Fruit fly (Drosophila melanogaster) whole organism, wandering third instar larva: ENCODE results near the gene CG6693.

ENCODE experiments used
- Abd-B ChIP-seq: fragments of >200 bp; optimal IDR thresholded peaks from 2 replicates; lab custom pipeline; 2017; ENCODE audit warnings: missing biosample characterization, missing genetic modification characterization
- CG32264 ChIP-seq: fragments of 200-800 bp; sonication (Bioruptor generic); optimal IDR thresholded peaks from 2 replicates; lab custom pipeline; 2016; ENCODE audit warnings: missing biosample characterization, missing genetic modification characterization
- CG9705 ChIP-seq: fragments of 200-800 bp; sonication (Bioruptor generic); optimal IDR thresholded peaks from 2 replicates; lab custom pipeline; 2018; ENCODE audit warnings: missing biosample characterization, mild to moderate bottlenecking, missing genetic modification characterization
- CrebA ChIP-seq: fragments of 200-800 bp; sonication (Bioruptor generic); optimal IDR thresholded peaks from 2 replicates; lab custom pipeline; 2016; ENCODE audit warnings: missing biosample characterization, mild to moderate bottlenecking, missing genetic modification characterization, borderline replicate concordance
- Dfd ChIP-seq: fragments of >200 bp; optimal IDR thresholded peaks from 2 replicates; lab custom pipeline; 2017; ENCODE audit warnings: missing biosample characterization, missing genetic modification characterization
- Dif ChIP-seq: fragments of 200-275, 200-300 bp; sonication (Bioruptor generic); optimal IDR thresholded peaks from 2 replicates; lab custom pipeline; 2018; ENCODE audit warnings: missing biosample characterization, missing genetic modification characterization; ENCODE audit not compliant: partially characterized antibody
- GATAd ChIP-seq: sonication (Bioruptor generic); optimal IDR thresholded peaks from 2 replicates; lab custom pipeline; 2016; ENCODE audit warnings: missing biosample characterization, missing genetic modification characterization
- HLH106 ChIP-seq: fragments of 200-800 bp; optimal IDR thresholded peaks from 3 replicates; lab custom pipeline; 2019; ENCODE audit warnings: missing biosample characterization, mild to moderate bottlenecking, missing genetic modification characterization, moderate library complexity
- Hnf4 ChIP-seq: fragments of 200-800 bp; sonication (Bioruptor generic); optimal IDR thresholded peaks from 2 replicates; lab custom pipeline; 2016; ENCODE audit warnings: missing biosample characterization, mild to moderate bottlenecking, missing genetic modification characterization
- Hr78 ChIP-seq: fragments of >200 bp; optimal IDR thresholded peaks from 2 replicates; lab custom pipeline; 2017; ENCODE audit warnings: missing biosample characterization, missing genetic modification characterization
- Hr83 ChIP-seq: fragments of 200-300 bp; sonication (Bioruptor generic); optimal IDR thresholded peaks from 2 replicates; lab custom pipeline; 2016; ENCODE audit warnings: missing biosample characterization, mild to moderate bottlenecking, missing genetic modification characterization, moderate library complexity; ENCODE audit not compliant: poor library complexity, severe bottlenecking
- Jra ChIP-seq: sonication (Bioruptor generic); optimal IDR thresholded peaks from 2 replicates; lab custom pipeline; 2016; ENCODE audit warnings: missing biosample characterization, missing genetic modification characterization
- Mio ChIP-seq: sonication (Bioruptor generic); optimal IDR thresholded peaks from 2 replicates; lab custom pipeline; 2016; ENCODE audit warnings: missing biosample characterization, missing genetic modification characterization
- Myc ChIP-seq: fragments of >200 bp; optimal IDR thresholded peaks from 2 replicates; lab custom pipeline; 2017
- N ChIP-seq: fragments of >200 bp; optimal IDR thresholded peaks from 2 replicates; lab custom pipeline; 2018; ENCODE audit warnings: missing biosample characterization, missing external identifiers, missing genetic modification characterization
- OdsH ChIP-seq: fragments of 200-800 bp; sonication (Bioruptor generic); optimal IDR thresholded peaks from 2 replicates; lab custom pipeline; 2016; ENCODE audit warnings: missing biosample characterization, mild to moderate bottlenecking, missing genetic modification characterization
- Rel ChIP-seq, 2 experiments: fragments of 200-800 bp; sonication (Bioruptor generic) in 1 of 2; optimal IDR thresholded peaks; 2 replicates in 1 of 2; 3 replicates in 1 of 2; lab custom pipeline; 2016 to 2019; ENCODE audit warnings: mild to moderate bottlenecking in 2 of 2, missing biosample characterization in 2 of 2, missing genetic modification characterization in 2 of 2, moderate library complexity in 1 of 2
- Sp1 ChIP-seq: fragments of 200-800 bp; sonication (Bioruptor generic); optimal IDR thresholded peaks from 3 replicates; lab custom pipeline; 2019; ENCODE audit warnings: missing biosample characterization, mild to moderate bottlenecking, missing genetic modification characterization, moderate library complexity
- Vsx2 ChIP-seq: fragments of 200-300, 225-300 bp; sonication (Bioruptor generic); optimal IDR thresholded peaks from 2 replicates; lab custom pipeline; 2018; ENCODE audit warnings: missing biosample characterization, missing genetic modification characterization; ENCODE audit not compliant: partially characterized antibody
- br ChIP-seq: fragments of 200-800 bp; sonication (Bioruptor generic); optimal IDR thresholded peaks from 2 replicates; lab custom pipeline; 2016; ENCODE audit warnings: missing biosample characterization, missing genetic modification characterization
- brk ChIP-seq: fragments of 200-800 bp; sonication (Bioruptor generic); optimal IDR thresholded peaks from 2 replicates; lab custom pipeline; 2016; ENCODE audit warnings: missing biosample characterization, mild to moderate bottlenecking, missing genetic modification characterization
- dl ChIP-seq, 2 experiments: fragments of 175-275, 200-275 bp in 1 of 2; fragments of 200-275 bp in 1 of 2; sonication (Bioruptor generic); optimal IDR thresholded peaks; lab custom pipeline; 2018; ENCODE audit warnings: mild to moderate bottlenecking in 2 of 2, missing biosample characterization in 2 of 2, missing genetic modification characterization in 2 of 2, moderate library complexity in 2 of 2; ENCODE audit not compliant: partially characterized antibody in 2 of 2, insufficient read depth in 1 of 2
- dmrt93B ChIP-seq: fragments of 200-800 bp; sonication (Bioruptor generic); optimal IDR thresholded peaks from 2 replicates; lab custom pipeline; 2018; ENCODE audit warnings: missing biosample characterization, mild to moderate bottlenecking, missing genetic modification characterization
- dsf ChIP-seq: sonication (Bioruptor generic); optimal IDR thresholded peaks from 2 replicates; lab custom pipeline; 2016; ENCODE audit warnings: missing biosample characterization, missing genetic modification characterization, borderline replicate concordance
- ey ChIP-seq: fragments of 200-800 bp; sonication (Bioruptor generic); optimal IDR thresholded peaks from 2 replicates; lab custom pipeline; 2016; ENCODE audit warnings: missing biosample characterization, missing genetic modification characterization
- foxo ChIP-seq, 2 experiments: fragments of 200-800 bp; sonication (Bioruptor generic); optimal IDR thresholded peaks; 2 replicates in 1 of 2; 3 replicates in 1 of 2; lab custom pipeline; 2016 to 2017; ENCODE audit warnings: missing biosample characterization in 2 of 2, missing genetic modification characterization in 2 of 2
- fru ChIP-seq: fragments of 200-800 bp; sonication (Bioruptor generic); optimal IDR thresholded peaks from 3 replicates; lab custom pipeline; 2016; ENCODE audit warnings: missing biosample characterization, mild to moderate bottlenecking, missing genetic modification characterization
- h ChIP-seq: fragments of 200-800 bp; sonication (Bioruptor generic); optimal IDR thresholded peaks from 3 replicates; lab custom pipeline; 2016; ENCODE audit warnings: missing biosample characterization, mild to moderate bottlenecking, missing genetic modification characterization
- jim ChIP-seq: fragments of 175-275, 200-325 bp; sonication (Bioruptor generic); optimal IDR thresholded peaks from 2 replicates; lab custom pipeline; 2016; ENCODE audit warnings: missing biosample characterization, mild to moderate bottlenecking, missing genetic modification characterization
- lola ChIP-seq: fragments of >200 bp; optimal IDR thresholded peaks from 2 replicates; lab custom pipeline; 2017; ENCODE audit warnings: missing biosample characterization, missing genetic modification characterization
- pan ChIP-seq: fragments of >200 bp; optimal IDR thresholded peaks from 2 replicates; lab custom pipeline; 2017
- psq ChIP-seq: fragments of 200-800 bp; sonication (Bioruptor generic); optimal IDR thresholded peaks from 3 replicates; lab custom pipeline; 2017; ENCODE audit warnings: missing biosample characterization, mild to moderate bottlenecking, missing genetic modification characterization, moderate library complexity
- rgr ChIP-seq: fragments of 200-800 bp; sonication (Bioruptor generic); optimal IDR thresholded peaks from 3 replicates; lab custom pipeline; 2016; ENCODE audit warnings: missing biosample characterization, mild to moderate bottlenecking, missing genetic modification characterization
- sage ChIP-seq: fragments of 200-800 bp; sonication (Bioruptor generic); optimal IDR thresholded peaks from 2 replicates; lab custom pipeline; 2016; ENCODE audit warnings: missing biosample characterization, mild to moderate bottlenecking, missing genetic modification characterization
- sv ChIP-seq: fragments of 200-800 bp; sonication (Bioruptor generic); optimal IDR thresholded peaks from 3 replicates; lab custom pipeline; 2016; ENCODE audit warnings: missing biosample characterization, missing genetic modification characterization
- tai ChIP-seq: sonication (Bioruptor generic); optimal IDR thresholded peaks from 2 replicates; lab custom pipeline; 2016; ENCODE audit warnings: missing biosample characterization, missing genetic modification characterization
- usp ChIP-seq: fragments of >200 bp; optimal IDR thresholded peaks from 2 replicates; lab custom pipeline; 2017; ENCODE audit warnings: missing biosample characterization, missing genetic modification characterization
- woc ChIP-seq: sonication (Bioruptor generic); optimal IDR thresholded peaks from 2 replicates; lab custom pipeline; 2016; ENCODE audit warnings: missing biosample characterization, mild to moderate bottlenecking, missing genetic modification characterization

Gene CG6693

dm6 chr3R:11216156-11216630 is 5.2 kb downstream of the CG6693 start, which contains the start of the genes RpS25 and CG4820 (continued):
- TF ChIP-seq brk (GFP tag; lab: Kevin White, UChicago) (no peak), N (GFP tag; lab: Kevin White, UChicago) (no peak), lola (GFP tag; lab: Kevin White, UChicago) (no peak), HLH106 (tag; lab: Kevin White, UChicago) (peak; percentile 83), tai (GFP tag; lab: Kevin White, UChicago) (no peak), dmrt93B (GFP tag; lab: Kevin White, UChicago) (peak; percentile 95), woc (peak; percentile 12), Jra (GFP tag; lab: Kevin White, UChicago) (peak; percentile 78), dsf (peak; percentile 18), jim (no peak)

- peak; percentile 39 for TF ChIP-seq dmrt93B (GFP tag; lab: Kevin White, UChicago)
- peak; percentile 63 for TF ChIP-seq rgr
- TF ChIP-seq Hr83 = peak; percentile 39
- TF ChIP-seq Jra (GFP tag; lab: Kevin White, UChicago) = peak; percentile 22
- TF ChIP-seq usp (GFP tag; lab: Kevin White, UChicago) = no peak
- TF ChIP-seq foxo (GFP tag; optimal IDR thresholded peaks at IDR 0.05; lab: Kevin White, UChicago) = peak in 1 of 2 experiments; percentile 64
- peak; percentile 73 for TF ChIP-seq h (GFP tag; lab: Kevin White, UChicago)
- peak; percentile 75 for TF ChIP-seq br (GFP tag; lab: Kevin White, UChicago)
- peak; percentile 81 for TF ChIP-seq Sp1
- no peak for TF ChIP-seq Mio
- no peak for TF ChIP-seq Dfd (GFP tag; lab: Kevin White, UChicago)
- no peak for TF ChIP-seq sv (GFP tag; lab: Kevin White, UChicago)
- peak; percentile 96 for TF ChIP-seq woc
- TF ChIP-seq ey = peak; percentile 61
- no peak for TF ChIP-seq Abd-B (GFP tag; lab: Kevin White, UChicago)
- no peak for TF ChIP-seq Dif (GFP tag; lab: Kevin White, UChicago)
- TF ChIP-seq CG32264 (GFP tag; lab: Kevin White, UChicago) = peak; percentile 30
- TF ChIP-seq psq (GFP tag; lab: Kevin White, UChicago) = peak; percentile 78
- TF ChIP-seq Hnf4 (GFP tag; lab: Kevin White, UChicago) = peak; percentile 44
- no peak for TF ChIP-seq lola (GFP tag; lab: Kevin White, UChicago)
- peak; percentile 84 for TF ChIP-seq HLH106 (tag; lab: Kevin White, UChicago)
- peak; percentile 86 for TF ChIP-seq fru (GFP tag; lab: Kevin White, UChicago)
- peak; percentile 59 for TF ChIP-seq CG9705
- peak; percentile 33 for TF ChIP-seq OdsH (GFP tag; lab: Kevin White, UChicago)
- TF ChIP-seq Myc = peak; percentile 58
- no peak for TF ChIP-seq Rel (GFP tag; optimal IDR thresholded peaks at IDR 0.05; lab: Kevin White, UChicago)
- TF ChIP-seq Rel (tag; optimal IDR thresholded peaks at IDR 0.05; lab: Kevin White, UChicago) = peak; percentile 44
Observed at dm6 chr3R:11214449-11214950, 6.9 kb downstream of the CG6693 start, which contains the start of gene ZnT86D. Gene ZnT86D (minus strand): TSS chr3R:11214539.

dm6 chr3R:11211291-11212061 is 10.0 kb downstream of the CG6693 start:
- TF ChIP-seq usp (GFP tag; lab: Kevin White, UChicago) = no peak
- TF ChIP-seq CG32264 (GFP tag; lab: Kevin White, UChicago) = no peak
- TF ChIP-seq Hnf4 (GFP tag; lab: Kevin White, UChicago) = peak; percentile 61
- TF ChIP-seq Myc = peak; percentile 71
- no peak for TF ChIP-seq Hr78 (GFP tag; lab: Kevin White, UChicago)
- peak; percentile 73 for TF ChIP-seq HLH106 (tag; lab: Kevin White, UChicago)
- peak; percentile 82 for TF ChIP-seq woc
- no peak for TF ChIP-seq Mio
- peak; percentile 55 for TF ChIP-seq sv (GFP tag; lab: Kevin White, UChicago)
- no peak for TF ChIP-seq Vsx2 (GFP tag; lab: Kevin White, UChicago)
- peak; percentile 36 for TF ChIP-seq br (GFP tag; lab: Kevin White, UChicago)
- no peak for TF ChIP-seq brk (GFP tag; lab: Kevin White, UChicago)
- no peak for TF ChIP-seq lola (GFP tag; lab: Kevin White, UChicago)
- TF ChIP-seq OdsH (GFP tag; lab: Kevin White, UChicago) = peak; percentile 62
- peak in 1 of 2 experiments; percentile 4 for TF ChIP-seq dl (GFP tag; optimal IDR thresholded peaks at IDR 0.05; lab: Kevin White, UChicago; ENCODE audit: insufficient read depth in 1 of 2, partially characterized antibody in 2 of 2)
- peak in 1 of 2 experiments; percentile 80 for TF ChIP-seq foxo (GFP tag; optimal IDR thresholded peaks at IDR 0.05; lab: Kevin White, UChicago)
- TF ChIP-seq Dfd (GFP tag; lab: Kevin White, UChicago) = no peak
- peak; percentile 74 for TF ChIP-seq h (GFP tag; lab: Kevin White, UChicago)
- no peak for TF ChIP-seq pan (lab: Kevin White, UChicago)
- TF ChIP-seq Hr83 = peak; percentile 66
- TF ChIP-seq ey = peak; percentile 65
- TF ChIP-seq tai (GFP tag; lab: Kevin White, UChicago) = no peak
- TF ChIP-seq rgr = peak; percentile 77
- TF ChIP-seq CrebA = no peak
- TF ChIP-seq Abd-B (GFP tag; lab: Kevin White, UChicago) = no peak
- TF ChIP-seq dsf = no peak
- TF ChIP-seq N (GFP tag; lab: Kevin White, UChicago) = no peak
- TF ChIP-seq Dif (GFP tag; lab: Kevin White, UChicago) = no peak
- TF ChIP-seq GATAd (GFP tag; lab: Kevin White, UChicago) = no peak
- no peak for TF ChIP-seq Rel (GFP tag; optimal IDR thresholded peaks at IDR 0.05; lab: Kevin White, UChicago)
- TF ChIP-seq Rel (tag; optimal IDR thresholded peaks at IDR 0.05; lab: Kevin White, UChicago) = peak; percentile 64
- peak; percentile 40 for TF ChIP-seq CG9705
- peak; percentile 41 for TF ChIP-seq dmrt93B (GFP tag; lab: Kevin White, UChicago)
- no peak for TF ChIP-seq sage (GFP tag; lab: Kevin White, UChicago)
- TF ChIP-seq jim = no peak
